Fruit fly (Drosophila melanogaster): ENCODE data around the gene CG7164.

CG7164 gene

DNA sequence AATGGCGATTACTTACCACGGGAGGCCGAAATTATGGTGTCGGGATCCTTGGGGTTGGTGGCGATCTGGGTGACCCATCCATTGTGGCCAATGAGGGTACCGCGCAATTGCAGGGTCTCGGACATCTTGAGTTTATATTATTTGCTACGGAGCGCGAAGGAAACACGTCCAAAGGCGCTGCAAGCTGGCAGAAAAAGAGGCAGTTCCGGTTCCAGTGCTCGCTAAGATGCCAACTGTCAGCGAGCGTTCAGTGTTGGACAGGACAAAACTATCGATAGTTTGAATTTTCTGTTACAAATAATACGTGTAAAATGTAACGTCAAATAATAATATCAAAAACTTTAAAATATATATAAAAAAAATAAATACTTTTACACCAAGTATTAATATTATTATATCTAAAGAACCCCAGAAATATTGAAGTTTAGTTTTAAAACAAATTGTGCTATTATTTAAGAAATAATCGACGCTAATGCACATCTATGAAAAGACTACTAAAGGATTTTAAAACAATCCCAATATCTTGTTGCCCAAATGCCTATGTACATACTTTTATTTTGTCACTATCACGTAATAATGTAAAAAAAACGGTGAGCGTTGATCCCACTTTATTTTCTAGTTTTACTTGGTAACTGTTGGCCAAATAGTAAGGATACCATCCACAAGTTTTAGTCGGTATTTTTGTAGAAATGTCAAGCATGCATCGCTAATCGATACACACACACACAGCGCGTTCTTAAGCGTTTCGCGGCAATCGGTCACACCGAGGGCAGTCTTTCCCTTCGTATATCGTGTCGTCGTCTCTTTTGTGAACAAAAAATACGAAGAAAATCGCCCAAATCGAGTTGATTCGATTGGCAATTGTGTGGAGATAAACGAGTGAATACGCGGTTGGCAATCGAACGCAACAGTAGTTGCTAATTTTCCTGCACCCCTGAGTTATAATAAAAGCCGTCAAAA is 46.1 kb downstream of the CG7164 start, which contains the start of the genes Rack1 and mts (continued):
- TF ChIP-seq Ets96B (tag; optimal IDR thresholded peaks at IDR 0.05) (no peak), Hr38 (GFP tag; optimal IDR thresholded peaks at IDR 0.05) (no peak), spab (GFP tag; optimal IDR thresholded peaks at IDR 0.05) (peak; percentile 35), CG31627 (GFP tag; optimal IDR thresholded peaks at IDR 0.05) (peak; percentile 64), cyc (GFP tag; optimal IDR thresholded peaks at IDR 0.05) (peak; percentile 77), OdsH (GFP tag; optimal IDR thresholded peaks at IDR 0.05) (peak; percentile 68), dsx (GFP tag; optimal IDR thresholded peaks at IDR 0.05; ENCODE audit: poor library complexity, severe bottlenecking) (peak; percentile 31), CG34406 (GFP tag; optimal IDR thresholded peaks at IDR 0.05) (peak; percentile 73), fd59A (GFP tag; optimal IDR thresholded peaks at IDR 0.05) (no peak), CG16779 (tag; optimal IDR thresholded peaks at IDR 0.05) (peak; percentile 73), CG8632 (GFP tag; optimal IDR thresholded peaks at IDR 0.05) (peak; percentile 65), Sox102F (GFP tag; optimal IDR thresholded peaks at IDR 0.05) (peak; percentile 78), Sox14 (GFP tag; optimal IDR thresholded peaks at IDR 0.05) (no peak), Eip78C (GFP tag) (peak; percentile 94), CG9139 (GFP tag; optimal IDR thresholded peaks at IDR 0.05) (peak; percentile 82), Met (GFP tag; optimal IDR thresholded peaks at IDR 0.05) (peak; percentile 78), CG1621 (tag; optimal IDR thresholded peaks at IDR 0.05) (peak; percentile 62), CG15336 (GFP tag; IDR thresholded peaks at IDR 0.05) (no peak), Smox (GFP tag; optimal IDR thresholded peaks at IDR 0.05) (peak; percentile 45), CG6163 (GFP tag; IDR thresholded peaks at IDR 0.05) (peak; percentile 86), pdm3 (GFP tag; optimal IDR thresholded peaks at IDR 0.05) (peak; percentile 61)

DNA sequence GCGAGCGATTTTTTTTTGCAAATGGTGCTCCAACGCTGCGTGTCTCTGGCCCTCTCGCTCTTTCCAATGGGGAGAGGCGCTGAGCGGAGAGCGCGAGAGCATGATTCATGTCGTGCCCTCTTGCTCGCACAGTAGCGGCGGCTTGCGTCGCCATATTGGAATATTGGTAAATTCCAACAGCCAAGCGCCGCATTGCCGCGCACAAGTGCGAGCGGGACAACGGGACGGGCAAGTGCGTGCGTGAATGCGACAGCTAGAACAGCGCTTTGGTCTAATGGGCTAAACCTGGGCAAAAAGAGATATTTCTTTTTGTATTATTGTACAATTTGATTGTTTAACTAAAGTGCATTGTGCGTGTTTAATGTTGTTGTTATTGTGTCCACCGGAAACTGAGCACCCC is 47.0 kb downstream of the CG7164 start:
- TF ChIP-seq eg (GFP tag; IDR thresholded peaks at IDR 0.05) (peak; percentile 66), CG6854 (GFP tag; optimal IDR thresholded peaks at IDR 0.05) (no peak), acj6 (GFP tag; optimal IDR thresholded peaks at IDR 0.05) (no peak), CG3919 (GFP tag; optimal IDR thresholded peaks at IDR 0.05) (no peak), CG11902 (GFP tag; optimal IDR thresholded peaks at IDR 0.05) (no peak), pdm3 (GFP tag; optimal IDR thresholded peaks at IDR 0.05) (no peak), net (GFP tag; optimal IDR thresholded peaks at IDR 0.05) (peak; percentile 26), CG7368 (GFP tag; optimal IDR thresholded peaks at IDR 0.05) (no peak), CG11294 (GFP tag; IDR thresholded peaks at IDR 0.05) (no peak), CG8319 (GFP tag; optimal IDR thresholded peaks at IDR 0.05) (no peak), cyc (GFP tag; optimal IDR thresholded peaks at IDR 0.05) (no peak), Hr4 (GFP tag; optimal IDR thresholded peaks at IDR 0.05) (no peak), CG6276 (GFP tag; optimal IDR thresholded peaks at IDR 0.05) (peak; percentile 2), svp (GFP tag) (peak; percentile 76), CG10669 (GFP tag; optimal IDR thresholded peaks at IDR 0.05) (no peak), CG4318 (GFP tag; optimal IDR thresholded peaks at IDR 0.05) (no peak), CG11762 (GFP tag; optimal IDR thresholded peaks at IDR 0.05; ENCODE audit: insufficient read depth) (no peak), achi (GFP tag; optimal IDR thresholded peaks at IDR 0.05) (no peak), OdsH (GFP tag; optimal IDR thresholded peaks at IDR 0.05) (no peak), Hr39 (GFP tag; optimal IDR thresholded peaks at IDR 0.05) (no peak), Hr38 (GFP tag; optimal IDR thresholded peaks at IDR 0.05) (no peak), CG6792 (GFP tag; optimal IDR thresholded peaks at IDR 0.05) (no peak), Sox14 (GFP tag; optimal IDR thresholded peaks at IDR 0.05) (peak; percentile 53), Blimp-1 (GFP tag; optimal IDR thresholded peaks at IDR 0.05) (no peak), lz (GFP tag; optimal IDR thresholded peaks at IDR 0.05) (no peak), esn (GFP tag; optimal IDR thresholded peaks at IDR 0.05) (no peak), spab (GFP tag; optimal IDR thresholded peaks at IDR 0.05) (no peak), Eip75B (GFP tag; optimal IDR thresholded peaks at IDR 0.05) (peak; percentile 37), CG31627 (GFP tag; optimal IDR thresholded peaks at IDR 0.05) (no peak), CG6808 (GFP tag; optimal IDR thresholded peaks at IDR 0.05) (peak; percentile 41), Smox (GFP tag; optimal IDR thresholded peaks at IDR 0.05) (no peak), CG34406 (GFP tag; optimal IDR thresholded peaks at IDR 0.05) (peak; percentile 32), CG3032 (tag; optimal IDR thresholded peaks at IDR 0.05) (peak; percentile 41), fd59A (GFP tag; optimal IDR thresholded peaks at IDR 0.05) (no peak), Sox102F (GFP tag; optimal IDR thresholded peaks at IDR 0.05) (no peak), salr (GFP tag; optimal IDR thresholded peaks at IDR 0.05) (peak; percentile 20 to 23), vri (GFP tag; optimal IDR thresholded peaks at IDR 0.05) (peak; percentile 83)
